Fruit fly (Drosophila melanogaster): ENCODE data around the gene mAChR-B.

- TF ChIP-seq ey (GFP tag; optimal IDR thresholded peaks at IDR 0.05) (no peak), h (GFP tag; optimal IDR thresholded peaks at IDR 0.05) (no peak), Myc (optimal IDR thresholded peaks at IDR 0.05) (no peak), lola (GFP tag; optimal IDR thresholded peaks at IDR 0.05) (no peak), dmrt93B (GFP tag; optimal IDR thresholded peaks at IDR 0.05) (no peak), HLH106 (tag; optimal IDR thresholded peaks at IDR 0.05) (no peak), usp (GFP tag; optimal IDR thresholded peaks at IDR 0.05) (no peak), OdsH (GFP tag; optimal IDR thresholded peaks at IDR 0.05) (peak; percentile 16), pan (optimal IDR thresholded peaks at IDR 0.05) (no peak), CrebA (GFP tag; optimal IDR thresholded peaks at IDR 0.05; ENCODE audit: borderline replicate concordance) (no peak), dl (GFP tag; optimal IDR thresholded peaks at IDR 0.05; ENCODE audit: insufficient read depth in 1 of 2, partially characterized antibody in 2 of 2) (no peak), psq (GFP tag; optimal IDR thresholded peaks at IDR 0.05) (no peak)
Measured at dm6 chr3R:8115205-8115604, 56.1 kb downstream of the mAChR-B start.

Data from whole organism, wandering third instar larva.